Fruit fly (Drosophila melanogaster) whole organism, embryonic: ENCODE data around the gene NELF-B.
A peak's percentile ranks its signal among the peaks of the same experiment; 100 is the strongest.

Experiments used
- Bteb2 ChIP-seq: fragments of 200-800 bp; sonication (Bioruptor generic); optimal IDR thresholded peaks from 2 replicates; lab custom pipeline; 2016; ENCODE audit warnings: missing biosample characterization, missing genetic modification characterization
- CG10274 ChIP-seq: fragments of 200-800 bp; sonication (Bioruptor generic); optimal IDR thresholded peaks from 3 replicates; lab custom pipeline; 2017; ENCODE audit warnings: missing biosample characterization, mild to moderate bottlenecking, missing genetic modification characterization
- CG10462 ChIP-seq: fragments of 200-800 bp; sonication (Bioruptor generic); optimal IDR thresholded peaks from 2 replicates; lab custom pipeline; 2016; ENCODE audit warnings: missing biosample characterization, missing genetic modification characterization
- CG11695 ChIP-seq: fragments of 200-800 bp; sonication (Bioruptor generic); IDR thresholded peaks from 3 replicates; pipeline ENCODE4 v1.3.6; 2022; ENCODE audit warnings: missing biosample characterization, missing genetic modification characterization
- CG17186 ChIP-seq: fragments of 200-800 bp; sonication (Bioruptor generic); optimal IDR thresholded peaks from 3 replicates; lab custom pipeline; 2017; ENCODE audit warnings: missing biosample characterization, missing genetic modification reagents, missing genetic modification characterization
- CG17612 ChIP-seq: fragments of 200-800 bp; sonication (Bioruptor generic); IDR thresholded peaks from 2 replicates; pipeline ENCODE4 v1.3.6; 2022; ENCODE audit warnings: missing biosample characterization, missing genetic modification characterization
- CG2678 ChIP-seq: fragments of 200-800 bp; sonication (Bioruptor generic); optimal IDR thresholded peaks from 3 replicates; lab custom pipeline; 2019; ENCODE audit warnings: missing biosample characterization, mild to moderate bottlenecking, missing genetic modification characterization, moderate library complexity
- CG2875 ChIP-seq: fragments of 200-800 bp; sonication (Bioruptor generic); optimal IDR thresholded peaks from 2 replicates; lab custom pipeline; 2017; ENCODE audit warnings: missing biosample characterization, mild to moderate bottlenecking, missing genetic modification characterization, missing genetic modification reagents
- CG32772 ChIP-seq: fragments of 200-800 bp; sonication (Bioruptor generic); IDR thresholded peaks from 2 replicates; pipeline ENCODE4 v1.3.6; 2022; ENCODE audit warnings: missing biosample characterization, missing genetic modification characterization
- CG34224 ChIP-seq: fragments of 200-800 bp; sonication (Bioruptor generic); IDR thresholded peaks from 3 replicates; pipeline ENCODE4 v1.3.6; 2022; ENCODE audit warnings: missing biosample characterization, missing genetic modification characterization; ENCODE audit not compliant: partially characterized antibody
- CG3726 ChIP-seq: fragments of 200-800 bp; sonication (Bioruptor generic); IDR thresholded peaks from 3 replicates; pipeline ENCODE4, ENCODE4 v1.3.6; 2022; ENCODE audit warnings: missing biosample characterization, missing genetic modification characterization
- CG6854 ChIP-seq: fragments of 200-800 bp; sonication (Bioruptor generic); optimal IDR thresholded peaks from 3 replicates; lab custom pipeline; 2017; ENCODE audit warnings: missing biosample characterization, mild to moderate bottlenecking, missing genetic modification characterization
- CG8388 ChIP-seq: fragments of 200-800 bp; sonication (Bioruptor generic); optimal IDR thresholded peaks from 2 replicates; lab custom pipeline; 2019; ENCODE audit warnings: missing biosample characterization, mild to moderate bottlenecking, missing genetic modification characterization, moderate library complexity
- CG9797 ChIP-seq: fragments of 200-800 bp; sonication (Bioruptor generic); optimal IDR thresholded peaks from 3 replicates; lab custom pipeline; 2018; ENCODE audit warnings: missing biosample characterization, mild to moderate bottlenecking, missing genetic modification characterization
- Elba2 ChIP-seq: fragments of 200-800 bp; sonication (Bioruptor generic); optimal IDR thresholded peaks from 3 replicates; lab custom pipeline; 2016; ENCODE audit warnings: missing biosample characterization, missing genetic modification characterization
- Fer1 ChIP-seq: fragments of 200-800 bp; sonication (Bioruptor generic); optimal IDR thresholded peaks from 2 replicates; lab custom pipeline; 2017; ENCODE audit warnings: missing biosample characterization, mild to moderate bottlenecking, missing genetic modification characterization
- Fer3 ChIP-seq: fragments of 200-800 bp; sonication (Bioruptor generic); optimal IDR thresholded peaks from 2 replicates; lab custom pipeline; 2018; ENCODE audit warnings: missing biosample characterization, mild to moderate bottlenecking, missing genetic modification characterization, moderate library complexity
- Gsc ChIP-seq: fragments of 200-800 bp; sonication (Bioruptor generic); IDR thresholded peaks from 2 replicates; pipeline ENCODE4 v1.3.6; 2022; ENCODE audit warnings: missing biosample characterization, missing genetic modification characterization
- Hr3 ChIP-seq: fragments of 200-800 bp; sonication (Bioruptor generic); optimal IDR thresholded peaks from 3 replicates; lab custom pipeline; 2016; ENCODE audit warnings: missing biosample characterization, missing genetic modification characterization
- Lpt ChIP-seq: fragments of >200 bp; optimal IDR thresholded peaks from 2 replicates; lab custom pipeline; 2018; ENCODE audit warnings: missing biosample characterization, missing genetic modification characterization
- Nf-YC ChIP-seq: fragments of 200-800 bp; optimal IDR thresholded peaks from 3 replicates; lab custom pipeline; 2019; ENCODE audit warnings: missing biosample characterization, mild to moderate bottlenecking, missing genetic modification characterization, moderate library complexity
- YL-1 ChIP-seq: fragments of 200-800 bp; sonication (Bioruptor generic); optimal IDR thresholded peaks from 3 replicates; lab custom pipeline; 2017; ENCODE audit warnings: missing biosample characterization, mild to moderate bottlenecking, missing genetic modification characterization
- bab2 ChIP-seq: fragments of 200-800 bp; sonication (Bioruptor generic); optimal IDR thresholded peaks from 2 replicates; lab custom pipeline; 2016; ENCODE audit warnings: missing biosample characterization, missing genetic modification characterization
- btn ChIP-seq: fragments of 200-800 bp; sonication (Bioruptor generic); optimal IDR thresholded peaks from 2 replicates; lab custom pipeline; 2016; ENCODE audit warnings: missing biosample characterization, missing genetic modification characterization
- danr ChIP-seq: fragments of 200-800 bp; sonication (Bioruptor generic); IDR thresholded peaks from 2 replicates; pipeline ENCODE4 v1.3.6; 2022; ENCODE audit warnings: missing biosample characterization, missing genetic modification characterization
- ems ChIP-seq: fragments of 200-800 bp; sonication (Bioruptor generic); optimal IDR thresholded peaks from 3 replicates; lab custom pipeline; 2016; ENCODE audit warnings: missing biosample characterization, missing genetic modification characterization
- ftz-f1 ChIP-seq: fragments of 200-800 bp; sonication (Bioruptor generic); optimal IDR thresholded peaks from 2 replicates; lab custom pipeline; 2016; ENCODE audit warnings: missing biosample characterization, missing genetic modification characterization
- grn ChIP-seq: fragments of 200-800 bp; sonication (Bioruptor generic); optimal IDR thresholded peaks from 3 replicates; lab custom pipeline; 2017; ENCODE audit warnings: missing biosample characterization, missing genetic modification characterization
- gsb-n ChIP-seq: fragments of 200-800 bp; sonication (Bioruptor generic); optimal IDR thresholded peaks from 3 replicates; lab custom pipeline; 2018; ENCODE audit warnings: missing biosample characterization, mild to moderate bottlenecking, missing genetic modification characterization
- hbn ChIP-seq: fragments of 200-800 bp; sonication (Bioruptor generic); IDR thresholded peaks from 2 replicates; pipeline ENCODE4 v1.3.6; 2022; ENCODE audit warnings: missing biosample characterization, missing genetic modification characterization; ENCODE audit not compliant: partially characterized antibody
- lab ChIP-seq: fragments of 200-800 bp; sonication (Bioruptor generic); optimal IDR thresholded peaks from 3 replicates; lab custom pipeline; 2017; ENCODE audit warnings: missing biosample characterization, missing genetic modification characterization, mild to moderate bottlenecking, moderate library complexity, missing genetic modification reagents
- luna ChIP-seq: fragments of 200-800 bp; sonication (Bioruptor generic); optimal IDR thresholded peaks from 2 replicates; lab custom pipeline; 2016; ENCODE audit warnings: missing biosample characterization, missing genetic modification characterization
- mam ChIP-seq: fragments of 200-800 bp; sonication (Bioruptor generic); optimal IDR thresholded peaks from 3 replicates; lab custom pipeline; 2016; ENCODE audit warnings: missing biosample characterization, missing genetic modification characterization
- nmo ChIP-seq: fragments of 200-800 bp; sonication (Bioruptor generic); optimal IDR thresholded peaks from 2 replicates; lab custom pipeline; 2018; ENCODE audit warnings: missing biosample characterization, mild to moderate bottlenecking, missing genetic modification characterization, moderate library complexity
- ranshi ChIP-seq: fragments of 200-800 bp; sonication (Bioruptor generic); IDR thresholded peaks from 2 replicates; pipeline ENCODE4 v1.3.6; 2022; ENCODE audit warnings: missing biosample characterization, missing genetic modification characterization
- ttk ChIP-seq: fragments of 200-800 bp; sonication (Bioruptor generic); IDR thresholded peaks from 2 replicates; pipeline ENCODE4 v2.1.2; 2022; ENCODE audit warnings: missing biosample characterization, missing genetic modification characterization
- tx ChIP-seq: fragments of 200-800 bp; sonication (Bioruptor generic); optimal IDR thresholded peaks from 2 replicates; lab custom pipeline; 2016; ENCODE audit warnings: missing biosample characterization, missing genetic modification characterization
- unc-4 ChIP-seq: fragments of 200-800 bp; sonication (Bioruptor generic); IDR thresholded peaks from 2 replicates; pipeline ENCODE4 v1.3.6; 2022; ENCODE audit warnings: missing biosample characterization, missing genetic modification characterization; ENCODE audit not compliant: partially characterized antibody
- zen2 ChIP-seq: fragments of 200-800 bp; sonication (Bioruptor generic); IDR thresholded peaks from 3 replicates; pipeline ENCODE4 v1.3.6; 2022; ENCODE audit warnings: missing biosample characterization, missing genetic modification characterization; ENCODE audit not compliant: partially characterized antibody

The NELF-B gene

dm6 chrX:7705175-7706097, 22.7 kb downstream of the NELF-B start (continued):
- TF ChIP-seq CG32772 (GFP tag; lab: Robert Waterston, UW) (peak; percentile 76), grn (GFP tag; lab: Kevin White, UChicago) (peak; percentile 62), ranshi (GFP tag; lab: Robert Waterston, UW) (peak; percentile 84), Lpt (GFP tag; lab: Kevin White, UChicago) (no peak), Elba2 (GFP tag; lab: Kevin White, UChicago) (peak; percentile 8), CG17612 (GFP tag; lab: Robert Waterston, UW) (peak; percentile 66), CG17186 (GFP tag; lab: Kevin White, UChicago) (peak; percentile 56), CG2875 (GFP tag; lab: Kevin White, UChicago) (peak; percentile 88), bab2 (GFP tag; lab: Kevin White, UChicago) (peak; percentile 83), Fer3 (peak; percentile 91), CG10274 (GFP tag; lab: Kevin White, UChicago) (peak; percentile 87), ttk (GFP tag; lab: Robert Waterston, UW) (peak; percentile 80), gsb-n (tag; lab: Kevin White, UChicago) (peak; percentile 91), lab (GFP tag; lab: Kevin White, UChicago) (peak; percentile 96), CG8388 (GFP tag; lab: Kevin White, UChicago) (peak; percentile 93), danr (GFP tag; lab: Robert Waterston, UW) (peak; percentile 78), Gsc (GFP tag; lab: Robert Waterston, UW) (0 out of 2 replicates have a peak, but pooled peaks have one; percentile 42), CG3726 (GFP tag; lab: Robert Waterston, UW) (peak; percentile 78; the same call in 2 of the 3 replicates), Hr3 (peak; percentile 92), btn (GFP tag; lab: Kevin White, UChicago) (peak; percentile 18), tx (GFP tag; lab: Kevin White, UChicago) (peak; percentile 72), CG6854 (peak; percentile 93), ems (GFP tag; lab: Kevin White, UChicago) (peak; percentile 76), Nf-YC (peak; percentile 85), hbn (GFP tag; lab: Robert Waterston, UW) (no peak), mam (peak; percentile 83), CG11695 (GFP tag; lab: Robert Waterston, UW) (peak; percentile 95), YL-1 (GFP tag; lab: Kevin White, UChicago) (peak; percentile 55), zen2 (GFP tag; lab: Robert Waterston, UW) (no peak), CG9797 (GFP tag; lab: Kevin White, UChicago) (peak; percentile 24), Fer1 (GFP tag; lab: Kevin White, UChicago) (peak; percentile 95), CG34224 (no peak), nmo (peak; percentile 98), luna (no peak), ftz-f1 (GFP tag; lab: Kevin White, UChicago) (no peak), Bteb2 (GFP tag; lab: Kevin White, UChicago) (peak; percentile 75), unc-4 (GFP tag; lab: Robert Waterston, UW) (no peak), CG10462 (GFP tag; lab: Kevin White, UChicago) (peak; percentile 89), CG2678 (tag; lab: Kevin White, UChicago) (peak; percentile 98)
